Worm (Caenorhabditis elegans) whole organism, midembryonic: ENCODE measurements around the gene F58E6.13.

Experiments
- T22C8.4 ChIP-seq: fragments of 200-800 bp; sonication (Bioruptor generic); IDR thresholded peaks from 2 replicates; pipeline ENCODE4 v1.3.6; 2022; ENCODE audit warnings: missing genetic modification characterization, missing compliant biosample characterization
- flt-1 ChIP-seq: fragments of 200-800 bp; sonication (Bioruptor generic); IDR thresholded peaks from 2 replicates; pipeline ENCODE4 v1.3.6; 2022; ENCODE audit warnings: missing genetic modification characterization, missing compliant biosample characterization
- med-1 ChIP-seq: sonication (generic microtip); optimal IDR thresholded peaks from 2 replicates; lab custom pipeline; 2017; ENCODE audit warnings: missing genetic modification characterization, mild to moderate bottlenecking, missing compliant biosample characterization, antibody characterized with exemption, missing genetic modification reagents; ENCODE audit not compliant: insufficient read depth
- ref-1 ChIP-seq: fragments of 200-800 bp; sonication (Bioruptor generic); conservative IDR thresholded peaks from 2 replicates; pipeline ENCODE4 v1.3.6; 2022; ENCODE audit warnings: missing genetic modification reagents, missing genetic modification characterization, missing compliant biosample characterization
- tab-1 ChIP-seq: fragments of 200-800 bp; sonication (Bioruptor generic); IDR thresholded peaks from 2 replicates; pipeline ENCODE4 v1.3.6; 2022; ENCODE audit warnings: missing genetic modification characterization, missing compliant biosample characterization
- ztf-23 ChIP-seq: fragments of 200-800 bp; sonication (Bioruptor generic); IDR thresholded peaks from 2 replicates; pipeline ENCODE4 v1.3.6; 2022; ENCODE audit warnings: missing genetic modification reagents, missing genetic modification characterization, missing compliant biosample characterization

ce11 chrV:9752918-9753317 is 7.9 kb downstream of the F58E6.13 start, which contains the start of gene F58E6.6:
- TF ChIP-seq ztf-23 (GFP tag; lab: Robert Waterston, UW), result no peak
- TF ChIP-seq ref-1 (GFP tag; lab: Robert Waterston, UW), result no peak
- TF ChIP-seq tab-1 (GFP tag; lab: Robert Waterston, UW), result no peak
- no peak for TF ChIP-seq flt-1 (GFP tag; lab: Robert Waterston, UW)
- no peak for TF ChIP-seq T22C8.4 (GFP tag; lab: Robert Waterston, UW)
- no peak for TF ChIP-seq med-1 (GFP tag; lab: Kevin White, UChicago)
